Fruit fly (Drosophila melanogaster): ENCODE data around the gene GATAd.

The GATAd gene

dm6 chr2L:10375464-10376236 lies 42.1 kb downstream of the GATAd start, which contains the start of the genes CG33303 and dpr19 (continued):
- TF ChIP-seq HLH3B (GFP tag; IDR thresholded peaks at IDR 0.05) (peak; percentile 38; the same call in 1 of the 2 replicates), CG10543 (GFP tag; optimal IDR thresholded peaks at IDR 0.05) (no peak), bowl (GFP tag; IDR thresholded peaks at IDR 0.05) (no peak), CG10321 (GFP tag; IDR thresholded peaks at IDR 0.05) (peak; percentile 49; the same call in 1 of the 2 replicates), tap (tag; optimal IDR thresholded peaks at IDR 0.05) (peak; percentile 76), jumu (GFP tag; optimal IDR thresholded peaks at IDR 0.05) (no peak), CG13296 (GFP tag; optimal IDR thresholded peaks at IDR 0.05) (peak; percentile 87), ase (GFP tag; IDR thresholded peaks at IDR 0.05) (no peak), CG1832 (GFP tag; optimal IDR thresholded peaks at IDR 0.05) (no peak), CG6272 (GFP tag; IDR thresholded peaks at IDR 0.05) (no peak), Hr51 (GFP tag; optimal IDR thresholded peaks at IDR 0.05) (peak in 1 of 2 experiments; percentile 87), slp2 (GFP tag; optimal IDR thresholded peaks at IDR 0.05) (no peak), ken (GFP tag; IDR thresholded peaks at IDR 0.05) (no peak; the same call in 2 of the 3 replicates), Side (GFP tag; optimal IDR thresholded peaks at IDR 0.05) (no peak), emc (GFP tag; optimal IDR thresholded peaks at IDR 0.05) (no peak), Sry-β (GFP tag; optimal IDR thresholded peaks at IDR 0.05) (no peak), danr (GFP tag; IDR thresholded peaks at IDR 0.05) (no peak), tin (GFP tag; optimal IDR thresholded peaks at IDR 0.05) (peak; percentile 54), sob (GFP tag; IDR thresholded peaks at IDR 0.05) (peak; percentile 29; the same call in 1 of the 2 replicates), HLH4C (GFP tag; IDR thresholded peaks at IDR 0.05; ENCODE audit: partially characterized antibody) (no peak), Hand (GFP tag; optimal IDR thresholded peaks at IDR 0.05) (peak; percentile 31), CG15479 (GFP tag; optimal IDR thresholded peaks at IDR 0.05) (no peak), CG4617 (GFP tag; optimal IDR thresholded peaks at IDR 0.05; ENCODE audit: borderline replicate concordance) (peak; percentile 75), CG8388 (GFP tag; optimal IDR thresholded peaks at IDR 0.05) (peak; percentile 86), CG17385 (GFP tag; optimal IDR thresholded peaks at IDR 0.05) (peak; percentile 74), Six4 (GFP tag; optimal IDR thresholded peaks at IDR 0.05) (peak; percentile 47), CG30431 (GFP tag; optimal IDR thresholded peaks at IDR 0.05) (no peak), lab (GFP tag; optimal IDR thresholded peaks at IDR 0.05) (peak; percentile 81), ranshi (GFP tag; IDR thresholded peaks at IDR 0.05) (0 out of 2 replicates have a peak, but pooled peaks have one; percentile 33), CG11723 (GFP tag; optimal IDR thresholded peaks at IDR 0.05) (peak; percentile 9), CG16815 (GFP tag; optimal IDR thresholded peaks at IDR 0.05) (no peak), Drgx (GFP tag; IDR thresholded peaks at IDR 0.05) (peak; percentile 41; the same call in 1 of the 2 replicates), CG9817 (tag; optimal IDR thresholded peaks at IDR 0.05) (peak; percentile 59), amos (GFP tag; IDR thresholded peaks at IDR 0.05; ENCODE audit: partially characterized antibody) (no peak; the same call in 1 of the 2 replicates), GATAe (GFP tag; conservative IDR thresholded peaks at IDR 0.05) (no peak), CG2889 (GFP tag; IDR thresholded peaks at IDR 0.05) (no peak), tgo (GFP tag; IDR thresholded peaks at IDR 0.05) (peak; percentile 66; the same call in 2 of the 3 replicates), dan (GFP tag; IDR thresholded peaks at IDR 0.05) (no peak), CG7963 (GFP tag; IDR thresholded peaks at IDR 0.05; ENCODE audit: partially characterized antibody) (no peak), CG7987 (GFP tag; optimal IDR thresholded peaks at IDR 0.05) (peak; percentile 13), CG2129 (GFP tag; IDR thresholded peaks at IDR 0.05; ENCODE audit: partially characterized antibody) (no peak), NFAT (GFP tag; IDR thresholded peaks at IDR 0.05) (no peak), seq (GFP tag; IDR thresholded peaks at IDR 0.05) (0 out of 2 replicates have a peak, but pooled peaks have one; percentile 7), Ets97D (GFP tag; optimal IDR thresholded peaks at IDR 0.05) (no peak), cg (GFP tag; optimal IDR thresholded peaks at IDR 0.05) (no peak), CG9727 (GFP tag; optimal IDR thresholded peaks at IDR 0.05) (peak; percentile 83), CG7928 (GFP tag; optimal IDR thresholded peaks at IDR 0.05) (peak; percentile 19), ewg (GFP tag; optimal IDR thresholded peaks at IDR 0.05) (peak; percentile 31)

Data from whole organism, embryonic.